Worm (Caenorhabditis elegans) whole organism, young adult: ENCODE data around the gene C18D11.1.
"Not testable (repeated sequence)": the region's sequence is repeated elsewhere in the genome, so short reads cannot be mapped to it uniquely, and the experiment has no call there.

ENCODE experiments used
- B0019.2 ChIP-seq: fragments of 200-800 bp; sonication (Bioruptor generic); conservative IDR thresholded peaks from 2 replicates; pipeline ENCODE4 v1.3.6; 2022; ENCODE audit warnings: missing genetic modification reagents, missing genetic modification characterization, missing compliant biosample characterization
- B0035.1 ChIP-seq: sonication (generic microtip); optimal IDR thresholded peaks from 2 replicates; lab custom pipeline; 2016; ENCODE audit warnings: missing genetic modification characterization, mild to moderate bottlenecking, missing compliant biosample characterization, missing genotype, missing genetic modification reagents
- B0261.1 ChIP-seq: sonication (generic microtip); optimal IDR thresholded peaks from 2 replicates; lab custom pipeline; 2016; ENCODE audit warnings: mild to moderate bottlenecking, missing genetic modification characterization, moderate library complexity, missing compliant biosample characterization
- C17E4.6 ChIP-seq: fragments of 200-800 bp; sonication (Bioruptor generic); IDR thresholded peaks from 2 replicates; pipeline ENCODE4 v1.3.6; 2022; ENCODE audit warnings: missing genetic modification reagents, missing genetic modification characterization, missing compliant biosample characterization
- D2030.7 ChIP-seq: fragments of 200-800 bp; sonication (Bioruptor generic); IDR thresholded peaks from 2 replicates; pipeline ENCODE4 v1.3.6; 2022; ENCODE audit warnings: missing genetic modification reagents, missing genetic modification characterization, missing compliant biosample characterization
- F52B5.7 ChIP-seq: sonication (generic microtip); optimal IDR thresholded peaks from 2 replicates; lab custom pipeline; 2016; ENCODE audit warnings: mild to moderate bottlenecking, missing genetic modification characterization, missing compliant biosample characterization
- K12H6.12 ChIP-seq: fragments of 200-800 bp; sonication (Bioruptor generic); optimal IDR thresholded peaks from 2 replicates; lab custom pipeline; 2018; ENCODE audit warnings: mild to moderate bottlenecking, missing genetic modification characterization, missing compliant biosample characterization
- attf-6 ChIP-seq: fragments of 200-800 bp; sonication (Bioruptor generic); IDR thresholded peaks from 2 replicates; pipeline ENCODE4 v1.3.6; 2022; ENCODE audit warnings: missing genetic modification reagents, missing genetic modification characterization, missing compliant biosample characterization
- ccch-3 ChIP-seq: fragments of 200-800 bp; sonication (Bioruptor generic); optimal IDR thresholded peaks from 2 replicates; lab custom pipeline; 2018; ENCODE audit warnings: mild to moderate bottlenecking, missing genetic modification characterization, missing compliant biosample characterization
- die-1 ChIP-seq: sonication (generic microtip); optimal IDR thresholded peaks from 2 replicates; lab custom pipeline; 2016; ENCODE audit warnings: missing genotype, mild to moderate bottlenecking, missing genetic modification characterization, missing compliant biosample characterization
- egl-18 ChIP-seq: fragments of 200-800 bp; sonication (Bioruptor generic); IDR thresholded peaks from 2 replicates; pipeline ENCODE4 v1.3.6; 2022; ENCODE audit warnings: missing genetic modification reagents, missing genetic modification characterization, missing compliant biosample characterization
- fkh-3 ChIP-seq: sonication (generic microtip); optimal IDR thresholded peaks from 2 replicates; lab custom pipeline; 2016; ENCODE audit warnings: mild to moderate bottlenecking, missing genetic modification characterization, missing compliant biosample characterization
- gei-17 ChIP-seq: fragments of 200-800 bp; sonication (Bioruptor generic); optimal IDR thresholded peaks from 2 replicates; lab custom pipeline; 2018; ENCODE audit warnings: mild to moderate bottlenecking, missing genetic modification characterization, missing compliant biosample characterization
- him-1 ChIP-seq: sonication (generic microtip); optimal IDR thresholded peaks from 2 replicates; lab custom pipeline; 2016; ENCODE audit warnings: missing genotype, missing genetic modification reagents, missing genetic modification characterization, missing compliant biosample characterization
- hrde-1 ChIP-seq: sonication (generic microtip); optimal IDR thresholded peaks from 2 replicates; lab custom pipeline; 2016; ENCODE audit warnings: missing genetic modification characterization, mild to moderate bottlenecking, missing compliant biosample characterization, moderate library complexity, missing genotype, missing genetic modification reagents, borderline replicate concordance
- let-526 ChIP-seq: fragments of 200-800 bp; sonication (Bioruptor generic); IDR thresholded peaks from 2 replicates; pipeline ENCODE4 v1.3.6; 2022; ENCODE audit warnings: missing genetic modification reagents, missing genetic modification characterization, missing compliant biosample characterization
- lin-26 ChIP-seq: fragments of 200-800 bp; sonication (Bioruptor generic); IDR thresholded peaks from 2 replicates; pipeline ENCODE4 v1.3.6; 2022; ENCODE audit warnings: missing genetic modification reagents, missing genetic modification characterization, missing compliant biosample characterization
- madf-8 ChIP-seq: fragments of 200-800 bp; sonication (Bioruptor generic); conservative IDR thresholded peaks from 2 replicates; pipeline ENCODE4 v1.3.6; 2022; ENCODE audit warnings: missing genetic modification reagents, missing genetic modification characterization, missing compliant biosample characterization
- mcd-1 ChIP-seq: fragments of 200-800 bp; sonication (Bioruptor generic); IDR thresholded peaks from 2 replicates; pipeline ENCODE4 v1.3.6; 2022; ENCODE audit warnings: missing genetic modification reagents, missing genetic modification characterization, missing compliant biosample characterization
- nfya-1 ChIP-seq: sonication (generic microtip); optimal IDR thresholded peaks from 2 replicates; lab custom pipeline; 2017; ENCODE audit warnings: antibody characterized with exemption, missing compliant biosample characterization, missing genetic modification characterization, borderline replicate concordance; ENCODE audit not compliant: insufficient read depth
- nfyb-1 ChIP-seq: fragments of 200-800 bp; sonication (Bioruptor generic); IDR thresholded peaks from 2 replicates; pipeline ENCODE4 v1.3.6; 2022; ENCODE audit warnings: missing genetic modification reagents, missing genetic modification characterization, missing compliant biosample characterization
- nhr-179 ChIP-seq: sonication (generic microtip); optimal IDR thresholded peaks from 2 replicates; lab custom pipeline; 2016; ENCODE audit warnings: mild to moderate bottlenecking, missing genetic modification characterization, missing compliant biosample characterization
- nhr-80 ChIP-seq: sonication (generic microtip); optimal IDR thresholded peaks from 2 replicates; lab custom pipeline; 2016; ENCODE audit warnings: missing genetic modification characterization, missing compliant biosample characterization
- pbrm-1 ChIP-seq: fragments of 200-800 bp; sonication (Bioruptor generic); IDR thresholded peaks from 2 replicates; pipeline ENCODE4 v1.3.6; 2022; ENCODE audit warnings: missing genetic modification reagents, missing genetic modification characterization, missing compliant biosample characterization
- rcor-1 ChIP-seq: fragments of 200-800 bp; sonication (Bioruptor generic); IDR thresholded peaks from 2 replicates; pipeline ENCODE4 v1.3.6; 2022; ENCODE audit warnings: missing genetic modification reagents, missing genetic modification characterization, missing compliant biosample characterization
- rpc-1 ChIP-seq, 2 experiments: fragments of 150-350 bp in 1 of 2; sonication (generic microtip) in 1 of 2; optimal IDR thresholded peaks; 2 replicates each; lab custom pipeline; 2014 to 2018; ENCODE audit warnings: missing biosample characterization in 1 of 2, missing genetic modification characterization in 1 of 2, missing genetic modification reagents in 1 of 2, missing genotype in 1 of 2
- snpc-1.1 ChIP-seq: sonication (generic microtip); optimal IDR thresholded peaks from 2 replicates; lab custom pipeline; 2017; ENCODE audit warnings: missing genetic modification characterization, mild to moderate bottlenecking, missing compliant biosample characterization, antibody characterized with exemption, moderate library complexity, missing genotype, missing genetic modification reagents; ENCODE audit not compliant: insufficient read depth
- snpc-3.4 ChIP-seq: sonication (generic microtip); optimal IDR thresholded peaks from 2 replicates; lab custom pipeline; 2017; ENCODE audit warnings: missing genetic modification characterization, mild to moderate bottlenecking, missing compliant biosample characterization, antibody characterized with exemption, moderate library complexity, missing genotype, missing genetic modification reagents
- snpc-4 ChIP-seq, 5 experiments: fragments of 150-350 bp in 1 of 5; sonication (generic microtip) in 4 of 5; optimal IDR thresholded peaks; 2 replicates each; lab custom pipeline; 2014 to 2018; ENCODE audit warnings: missing genetic modification characterization in 5 of 5, missing biosample characterization in 3 of 5, antibody characterized with exemption in 2 of 5, mild to moderate bottlenecking in 2 of 5, missing compliant biosample characterization in 2 of 5, missing genotype in 2 of 5, moderate library complexity in 2 of 5, missing genetic modification reagents in 1 of 5
- somi-1 ChIP-seq: fragments of 200-800 bp; sonication (Bioruptor generic); optimal IDR thresholded peaks from 2 replicates; lab custom pipeline; 2018; ENCODE audit warnings: mild to moderate bottlenecking, missing genetic modification characterization, missing compliant biosample characterization
- tbp1 ChIP-seq: fragments of 200-800 bp; sonication (Bioruptor generic); optimal IDR thresholded peaks from 2 replicates; lab custom pipeline; 2018; ENCODE audit warnings: mild to moderate bottlenecking, missing genetic modification characterization, missing compliant biosample characterization
- unc-130 ChIP-seq: sonication (generic microtip); optimal IDR thresholded peaks from 2 replicates; lab custom pipeline; 2016; ENCODE audit warnings: missing genetic modification reagents, missing genetic modification characterization, missing compliant biosample characterization
- zfh-2 ChIP-seq: fragments of 200-800 bp; sonication (Bioruptor generic); conservative IDR thresholded peaks from 2 replicates; pipeline ENCODE4 v1.3.6; 2022; ENCODE audit warnings: missing genetic modification reagents, missing genetic modification characterization, missing compliant biosample characterization
- zim-3 ChIP-seq: sonication (generic microtip); optimal IDR thresholded peaks from 2 replicates; lab custom pipeline; 2017; ENCODE audit warnings: mild to moderate bottlenecking, missing genetic modification characterization, moderate library complexity, missing compliant biosample characterization
- ztf-18 ChIP-seq: sonication (generic microtip); optimal IDR thresholded peaks from 2 replicates; lab custom pipeline; 2016; ENCODE audit warnings: missing genotype, mild to moderate bottlenecking, missing genetic modification characterization, missing compliant biosample characterization
- ztf-26 ChIP-seq: sonication (generic microtip); optimal IDR thresholded peaks from 2 replicates; lab custom pipeline; 2017; ENCODE audit warnings: missing genetic modification characterization, missing compliant biosample characterization

C18D11.1 gene

ce11 chrIII:11781800-11782199 lies 34.6 kb upstream of the C18D11.1 start, which contains the start of gene srd-74:
Gene srd-74 (plus strand): TSS chrIII:11782100.
- TF ChIP-seq mcd-1 (GFP tag; lab: Robert Waterston, UW) (no peak), unc-130 (GFP tag; lab: Kevin White, UChicago) (no peak), rpc-1 (optimal IDR thresholded peaks at IDR 0.05; lab: Kevin White, UChicago) (no peak), rpc-1 (tag; optimal IDR thresholded peaks at IDR 0.05; lab: Kevin White, UChicago) (no peak), B0019.2 (GFP tag; lab: Robert Waterston, UW) (no peak), D2030.7 (GFP tag; lab: Robert Waterston, UW) (no peak), rcor-1 (GFP tag; lab: Robert Waterston, UW) (no peak), tbp1 (no peak), hrde-1 (tag; lab: Kevin White, UChicago) (no peak), gei-17 (GFP tag; lab: Kevin White, UChicago) (no peak), ztf-18 (tag; lab: Kevin White, UChicago) (no peak), attf-6 (GFP tag; lab: Robert Waterston, UW) (no peak), pbrm-1 (GFP tag; lab: Robert Waterston, UW) (no peak), zfh-2 (no peak), ztf-26 (tag; lab: Kevin White, UChicago) (no peak), B0261.1 (tag; lab: Kevin White, UChicago) (no peak), let-526 (GFP tag; lab: Robert Waterston, UW) (no peak)

- no peak for TF ChIP-seq C17E4.6
- TF ChIP-seq zfh-2 = 0 out of 2 replicates have a peak, but pooled peaks have one; percentile 36
Observed at ce11 chrIII:11785961-11786360, 30.4 kb upstream of the C18D11.1 start, which contains the start of gene tbx-38. Gene tbx-38 (minus strand): TSS chrIII:11786061.

- TF ChIP-seq nfya-1 (tag; lab: Kevin White, UChicago); madf-8; somi-1 (GFP tag; lab: Kevin White, UChicago): not testable (repeated sequence)
Observed at ce11 chrIII:11787376-11787775, 29.0 kb upstream of the C18D11.1 start, which contains the start of gene C24H11.1. Gene C24H11.1 (plus strand): TSS chrIII:11787676.

- peak; percentile 67 for TF ChIP-seq snpc-4 (GFP tag; optimal IDR thresholded peaks at IDR 0.05; lab: Kevin White, UChicago)
- peak in 3 of 4 experiments; percentile 63 to 86 (median 80) for TF ChIP-seq snpc-4 (tag; optimal IDR thresholded peaks at IDR 0.05; lab: Kevin White, UChicago)
- no peak for TF ChIP-seq nfyb-1 (GFP tag; lab: Robert Waterston, UW)
- no peak for TF ChIP-seq mcd-1 (GFP tag; lab: Robert Waterston, UW)
- TF ChIP-seq him-1 (tag; lab: Kevin White, UChicago) = no peak
- TF ChIP-seq snpc-3.4 = no peak
- peak; percentile 60 for TF ChIP-seq snpc-1.1 (tag; lab: Kevin White, UChicago)
Observed at ce11 chrIII:11789480-11789879, 26.9 kb upstream of the C18D11.1 start.

- TF ChIP-seq ccch-3 (GFP tag; lab: Kevin White, UChicago) (peak; percentile 42), fkh-3 (tag; lab: Kevin White, UChicago) (peak; percentile 70), zim-3 (peak; percentile 80), rpc-1 (optimal IDR thresholded peaks at IDR 0.05; lab: Kevin White, UChicago) (peak; percentile 69), rpc-1 (tag; optimal IDR thresholded peaks at IDR 0.05; lab: Kevin White, UChicago) (peak; percentile 71), nhr-179 (tag; lab: Kevin White, UChicago) (peak; percentile 23), die-1 (tag; lab: Kevin White, UChicago) (peak; percentile 66), ztf-18 (tag; lab: Kevin White, UChicago) (peak; percentile 51), tbp1 (peak; percentile 94), B0035.1 (tag; lab: Kevin White, UChicago) (peak; percentile 53), nhr-80 (tag; lab: Kevin White, UChicago) (peak; percentile 12), snpc-3.4 (peak; percentile 52), lin-26 (GFP tag; lab: Robert Waterston, UW) (peak; percentile 91), F52B5.7 (peak; percentile 55), ztf-26 (tag; lab: Kevin White, UChicago) (peak; percentile 69), egl-18 (0 out of 2 replicates have a peak, but pooled peaks have one; percentile 47), let-526 (GFP tag; lab: Robert Waterston, UW) (peak; percentile 73), K12H6.12 (tag; lab: Kevin White, UChicago) (peak; percentile 56)
Observed at ce11 chrIII:11792295-11793256, 23.8 kb upstream of the C18D11.1 start, which contains the start of gene C24H11.2. Gene C24H11.2 (minus strand): TSS chrIII:11792345.
